Worm (Caenorhabditis elegans): Measurements from ENCODE around the gene myrf-1.

DNA sequence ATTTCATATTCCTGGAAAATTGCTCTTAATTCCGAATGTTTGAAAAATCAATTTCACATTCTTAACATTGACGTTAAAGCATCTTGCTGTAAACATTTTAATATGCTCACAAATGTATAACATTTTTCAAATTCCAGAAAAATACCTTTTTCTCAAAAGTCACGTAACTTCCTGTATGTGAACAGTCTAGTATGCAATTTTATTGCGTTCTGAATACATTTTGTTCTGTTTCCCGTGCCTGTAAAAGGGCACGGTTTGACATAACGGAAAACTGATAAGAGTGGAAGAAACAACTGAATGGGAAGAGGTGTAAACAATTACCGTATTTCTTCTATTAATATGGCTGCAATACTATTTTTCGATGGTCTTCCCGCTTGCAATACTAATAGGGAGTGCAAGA lies 19.4 kb downstream of the myrf-1 start:
- TF ChIP-seq ets-7 (tag; optimal IDR thresholded peaks at IDR 0.05) (no peak), ceh-13 (GFP tag; optimal IDR thresholded peaks at IDR 0.05) (no peak), ama-1 (optimal IDR thresholded peaks at IDR 0.05) (no peak), flt-1 (GFP tag; IDR thresholded peaks at IDR 0.05) (no peak), B0310.2 (tag; optimal IDR thresholded peaks at IDR 0.05) (no peak), sea-1 (GFP tag; conservative IDR thresholded peaks at IDR 0.05) (no peak), aly-1 (tag; optimal IDR thresholded peaks at IDR 0.05) (no peak), hmg-4 (GFP tag; optimal IDR thresholded peaks at IDR 0.05) (no peak)

Data from whole organism, early embryonic.